Fruit fly (Drosophila melanogaster) whole organism: Measurements from ENCODE around the gene CG42758.

Source experiments
- Dll ChIP-seq: fragments of >200 bp; optimal IDR thresholded peaks from 2 replicates; lab custom pipeline; 2017
- pan ChIP-seq: fragments of >200 bp; optimal IDR thresholded peaks from 2 replicates; lab custom pipeline; 2017
- psq ChIP-seq: fragments of >200 bp; optimal IDR thresholded peaks from 2 replicates; lab custom pipeline; 2017

DNA sequence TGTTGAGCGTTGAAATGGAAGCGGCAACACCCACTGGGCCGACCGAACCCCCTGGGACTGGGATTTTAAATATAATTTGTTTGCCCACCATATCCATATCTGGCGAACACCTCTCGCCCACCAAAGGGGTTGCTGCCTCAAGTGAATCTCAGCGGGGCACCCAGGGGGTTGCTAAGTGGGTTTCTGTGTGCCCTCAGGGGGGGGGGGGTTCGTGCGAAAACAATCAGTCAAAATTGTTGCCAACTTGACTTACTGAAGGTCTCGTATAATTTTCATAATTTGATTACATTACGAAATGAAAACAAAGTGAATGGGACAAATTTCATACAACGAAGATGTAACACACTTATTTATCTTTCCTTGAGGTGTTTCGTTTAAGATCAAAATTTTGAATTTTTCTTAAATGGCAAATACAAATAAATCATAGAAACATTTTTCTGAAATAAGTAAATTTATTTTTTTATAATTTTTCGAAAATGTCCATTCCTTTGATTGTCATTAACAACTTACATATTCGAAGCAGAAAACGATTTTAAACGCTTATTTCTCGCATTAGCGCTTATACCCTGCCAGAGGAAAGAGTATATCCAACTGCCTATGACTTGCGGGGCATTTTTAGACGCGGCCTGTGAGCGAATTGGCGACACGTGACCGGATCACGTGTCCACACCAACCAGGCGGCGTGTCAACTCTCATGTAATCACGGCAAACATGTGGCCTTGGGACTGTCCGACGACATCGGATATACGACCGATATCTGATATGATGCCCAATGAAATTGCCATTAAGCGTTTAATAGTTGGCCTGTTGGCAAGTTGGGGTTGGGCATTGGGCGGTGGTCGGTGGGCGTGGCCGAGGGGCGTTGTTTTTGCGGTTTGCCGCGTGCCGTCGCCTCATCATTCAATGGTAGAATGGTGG lies 2.6 kb downstream of the CG42758 start:
- TF ChIP-seq psq (lab: Kevin White, UChicago) (no peak), pan (lab: Kevin White, UChicago) (no peak), Dll (lab: Kevin White, UChicago) (no peak)
